Worm (Caenorhabditis elegans): ENCODE measurements around the gene C37C3.11.

- TF ChIP-seq hlh-6 (tag; optimal IDR thresholded peaks at IDR 0.05) (no peak), nhr-11 (tag; optimal IDR thresholded peaks at IDR 0.05) (no peak), tbx-2 (tag; optimal IDR thresholded peaks at IDR 0.05) (no peak), unc-86 (tag; optimal IDR thresholded peaks at IDR 0.05) (no peak)
Observed at ce11 chrV:7857931-7858330, 6.6 kb downstream of the C37C3.11 start, which contains the start of gene C37C3.1.

All from whole organism, late embryonic.